Fruit fly (Drosophila melanogaster) whole organism, prepupa: Measurements from ENCODE around the gene Reps.

ENCODE experiments used
- CG10631 ChIP-seq: fragments of 200-800 bp; sonication (Bioruptor generic); optimal IDR thresholded peaks from 2 replicates; lab custom pipeline; 2016; ENCODE audit warnings: missing biosample characterization, missing genetic modification characterization
- CG11294 ChIP-seq: fragments of 200-800 bp; sonication (Bioruptor generic); IDR thresholded peaks from 2 replicates; pipeline ENCODE4 v1.3.6; 2022; ENCODE audit warnings: missing biosample characterization, missing genetic modification characterization
- CG11762 ChIP-seq: fragments of 200-800 bp; sonication (Bioruptor generic); optimal IDR thresholded peaks from 3 replicates; lab custom pipeline; 2016; ENCODE audit warnings: missing biosample characterization, missing genetic modification characterization; ENCODE audit not compliant: insufficient read depth
- CG15336 ChIP-seq: fragments of 200-800 bp; sonication (Bioruptor generic); IDR thresholded peaks from 2 replicates; pipeline ENCODE4 v1.3.6; 2022; ENCODE audit warnings: missing biosample characterization, missing genetic modification characterization
- CG1621 ChIP-seq: fragments of 200-800 bp; sonication (Bioruptor generic); optimal IDR thresholded peaks from 3 replicates; lab custom pipeline; 2018; ENCODE audit warnings: missing biosample characterization, mild to moderate bottlenecking, missing genetic modification characterization
- CG3032 ChIP-seq: fragments of 200-800 bp; optimal IDR thresholded peaks from 2 replicates; lab custom pipeline; 2019; ENCODE audit warnings: missing biosample characterization, mild to moderate bottlenecking, missing genetic modification characterization, moderate library complexity
- CG31627 ChIP-seq: fragments of 200-800 bp; sonication (Bioruptor generic); optimal IDR thresholded peaks from 3 replicates; lab custom pipeline; 2016; ENCODE audit warnings: missing biosample characterization, missing genetic modification characterization
- CG32006 ChIP-seq: fragments of 200-800 bp; sonication (Bioruptor generic); optimal IDR thresholded peaks from 3 replicates; lab custom pipeline; 2017; ENCODE audit warnings: missing biosample characterization, mild to moderate bottlenecking, missing genetic modification characterization
- CG34406 ChIP-seq: fragments of 200-800 bp; sonication (Bioruptor generic); optimal IDR thresholded peaks from 3 replicates; lab custom pipeline; 2016; ENCODE audit warnings: missing biosample characterization, missing genetic modification characterization
- CG3919 ChIP-seq: fragments of 200-800 bp; sonication (Bioruptor generic); optimal IDR thresholded peaks from 3 replicates; lab custom pipeline; 2016; ENCODE audit warnings: missing biosample characterization, missing genetic modification characterization
- CG4318 ChIP-seq: fragments of 200-800 bp; sonication (Bioruptor generic); optimal IDR thresholded peaks from 3 replicates; lab custom pipeline; 2017; ENCODE audit warnings: missing biosample characterization, mild to moderate bottlenecking, missing genetic modification characterization
- CG6163 ChIP-seq: fragments of 200-800 bp; sonication (Bioruptor generic); IDR thresholded peaks from 3 replicates; pipeline ENCODE4 v1.3.6; 2022; ENCODE audit warnings: missing biosample characterization, missing genetic modification characterization
- CG6854 ChIP-seq: fragments of 200-800 bp; sonication (Bioruptor generic); optimal IDR thresholded peaks from 2 replicates; lab custom pipeline; 2017; ENCODE audit warnings: missing biosample characterization, mild to moderate bottlenecking, missing genetic modification characterization
- CG7368 ChIP-seq: fragments of 200-800 bp; sonication (Bioruptor generic); optimal IDR thresholded peaks from 3 replicates; lab custom pipeline; 2016; ENCODE audit warnings: missing biosample characterization, missing genetic modification characterization
- CG8119 ChIP-seq: fragments of 200-800 bp; sonication (Bioruptor generic); IDR thresholded peaks from 3 replicates; pipeline ENCODE4 v1.3.6; 2022; ENCODE audit warnings: missing biosample characterization, missing genetic modification characterization
- CG8319 ChIP-seq: fragments of 200-800 bp; sonication (Bioruptor generic); optimal IDR thresholded peaks from 3 replicates; lab custom pipeline; 2016; ENCODE audit warnings: missing biosample characterization, missing genetic modification characterization
- CG8632 ChIP-seq: fragments of 200-800 bp; sonication (Bioruptor generic); optimal IDR thresholded peaks from 3 replicates; lab custom pipeline; 2016; ENCODE audit warnings: missing biosample characterization, missing genetic modification characterization
- CG9139 ChIP-seq: fragments of 200-800 bp; sonication (Bioruptor generic); optimal IDR thresholded peaks from 3 replicates; lab custom pipeline; 2017; ENCODE audit warnings: missing biosample characterization, mild to moderate bottlenecking, missing genetic modification characterization
- Eip78C ChIP-seq: fragments of 200-800 bp; sonication (Bioruptor generic); peaks from one replicate; lab custom pipeline; 2016; ENCODE audit warnings: missing biosample characterization, missing genetic modification characterization
- Eip93F ChIP-seq: fragments of 200-800 bp; sonication (Bioruptor generic); optimal IDR thresholded peaks from 2 replicates; lab custom pipeline; 2016; ENCODE audit warnings: missing biosample characterization, mild to moderate bottlenecking, missing genetic modification characterization
- Ets21C ChIP-seq: fragments of 200-800 bp; sonication (Bioruptor generic); optimal IDR thresholded peaks from 3 replicates; lab custom pipeline; 2016; ENCODE audit warnings: missing biosample characterization, missing genetic modification characterization
- Ets96B ChIP-seq: fragments of 200-800 bp; optimal IDR thresholded peaks from 2 replicates; lab custom pipeline; 2019; ENCODE audit warnings: missing biosample characterization, mild to moderate bottlenecking, missing genetic modification characterization, moderate library complexity
- Gug ChIP-seq: fragments of 200-800 bp; sonication (Bioruptor generic); IDR thresholded peaks from 2 replicates; pipeline ENCODE4 v1.3.6; 2022; ENCODE audit warnings: missing biosample characterization, missing genetic modification characterization
- Hr39 ChIP-seq: fragments of 200-800 bp; sonication (Bioruptor generic); optimal IDR thresholded peaks from 2 replicates; lab custom pipeline; 2016; ENCODE audit warnings: missing biosample characterization, missing genetic modification characterization
- Hr4 ChIP-seq: fragments of 200-800 bp; sonication (Bioruptor generic); optimal IDR thresholded peaks from 3 replicates; lab custom pipeline; 2016; ENCODE audit warnings: missing biosample characterization, missing genetic modification characterization
- Lpt ChIP-seq: fragments of 200-800 bp; sonication (Bioruptor generic); optimal IDR thresholded peaks from 3 replicates; lab custom pipeline; 2016; ENCODE audit warnings: missing biosample characterization, missing genetic modification characterization
- Met ChIP-seq: fragments of 200-800 bp; sonication (Bioruptor generic); optimal IDR thresholded peaks from 3 replicates; lab custom pipeline; 2016; ENCODE audit warnings: missing biosample characterization, missing genetic modification characterization
- OdsH ChIP-seq: fragments of 200-800 bp; sonication (Bioruptor generic); optimal IDR thresholded peaks from 3 replicates; lab custom pipeline; 2016; ENCODE audit warnings: missing biosample characterization, missing genetic modification characterization
- Smox ChIP-seq: fragments of 200-800 bp; sonication (Bioruptor generic); optimal IDR thresholded peaks from 3 replicates; lab custom pipeline; 2016; ENCODE audit warnings: missing biosample characterization, missing genetic modification characterization
- Sox102F ChIP-seq: fragments of 200-800 bp; sonication (Bioruptor generic); optimal IDR thresholded peaks from 2 replicates; lab custom pipeline; 2016; ENCODE audit warnings: missing biosample characterization, mild to moderate bottlenecking, missing genetic modification characterization
- Sox14 ChIP-seq: fragments of 200-800 bp; sonication (Bioruptor generic); optimal IDR thresholded peaks from 3 replicates; lab custom pipeline; 2016; ENCODE audit warnings: missing biosample characterization, missing genetic modification characterization
- Sox15 ChIP-seq: fragments of 200-800 bp; sonication (Bioruptor generic); optimal IDR thresholded peaks from 3 replicates; lab custom pipeline; 2016; ENCODE audit warnings: missing biosample characterization, missing genetic modification characterization
- achi ChIP-seq: fragments of 200-800 bp; sonication (Bioruptor generic); optimal IDR thresholded peaks from 3 replicates; lab custom pipeline; 2016; ENCODE audit warnings: missing biosample characterization, missing genetic modification characterization
- acj6 ChIP-seq: fragments of 200-800 bp; sonication (Bioruptor generic); optimal IDR thresholded peaks from 3 replicates; lab custom pipeline; 2016; ENCODE audit warnings: missing biosample characterization, missing genetic modification characterization
- cyc ChIP-seq: fragments of 200-800 bp; sonication (Bioruptor generic); optimal IDR thresholded peaks from 3 replicates; lab custom pipeline; 2016; ENCODE audit warnings: missing biosample characterization, missing genetic modification characterization
- dac ChIP-seq: fragments of 200-800 bp; sonication (Bioruptor generic); optimal IDR thresholded peaks from 2 replicates; lab custom pipeline; 2017; ENCODE audit warnings: missing biosample characterization, mild to moderate bottlenecking, missing genetic modification characterization
- dsx ChIP-seq: fragments of 200-800 bp; optimal IDR thresholded peaks from 3 replicates; lab custom pipeline; 2019; ENCODE audit warnings: missing biosample characterization, mild to moderate bottlenecking, missing genetic modification characterization, moderate library complexity; ENCODE audit not compliant: poor library complexity, severe bottlenecking
- eg ChIP-seq: fragments of 200-800 bp; sonication (Bioruptor generic); IDR thresholded peaks from 3 replicates; pipeline ENCODE4 v1.3.6; 2022; ENCODE audit warnings: missing biosample characterization, missing genetic modification characterization
- esn ChIP-seq: fragments of 200-800 bp; sonication (Bioruptor generic); optimal IDR thresholded peaks from 2 replicates; lab custom pipeline; 2016; ENCODE audit warnings: missing biosample characterization, mild to moderate bottlenecking, missing genetic modification characterization, moderate library complexity
- fd85E ChIP-seq: fragments of 200-800 bp; sonication (Bioruptor generic); optimal IDR thresholded peaks from 3 replicates; lab custom pipeline; 2016; ENCODE audit warnings: missing biosample characterization, missing genetic modification characterization
- fkh ChIP-seq: fragments of 200-800 bp; sonication (Bioruptor generic); optimal IDR thresholded peaks from 3 replicates; lab custom pipeline; 2017; ENCODE audit warnings: missing biosample characterization, mild to moderate bottlenecking, missing genetic modification characterization, moderate library complexity
- lz ChIP-seq: fragments of 200-800 bp; sonication (Bioruptor generic); optimal IDR thresholded peaks from 3 replicates; lab custom pipeline; 2016; ENCODE audit warnings: missing biosample characterization, missing genetic modification characterization
- net ChIP-seq: fragments of 200-800 bp; sonication (Bioruptor generic); optimal IDR thresholded peaks from 3 replicates; lab custom pipeline; 2016; ENCODE audit warnings: missing biosample characterization, missing genetic modification characterization
- salr ChIP-seq, 2 experiments: fragments of 200-800 bp; sonication (Bioruptor generic); optimal IDR thresholded peaks; 3 replicates each; lab custom pipeline; 2016 to 2018; ENCODE audit warnings: missing biosample characterization in 2 of 2, missing genetic modification characterization in 2 of 2, mild to moderate bottlenecking in 1 of 2
- spab ChIP-seq: fragments of 200-800 bp; sonication (Bioruptor generic); optimal IDR thresholded peaks from 2 replicates; lab custom pipeline; 2017; ENCODE audit warnings: missing biosample characterization, mild to moderate bottlenecking, missing genetic modification characterization, missing genetic modification reagents
- ss ChIP-seq, 2 experiments: fragments of 200-800 bp; sonication (Bioruptor generic); optimal IDR thresholded peaks; 2 replicates in 1 of 2; 3 replicates in 1 of 2; lab custom pipeline; 2017 to 2018; ENCODE audit warnings: mild to moderate bottlenecking in 2 of 2, missing biosample characterization in 2 of 2, missing genetic modification characterization in 2 of 2, moderate library complexity in 1 of 2
- topi ChIP-seq: fragments of 200-800 bp; sonication (Bioruptor generic); optimal IDR thresholded peaks from 3 replicates; lab custom pipeline; 2016; ENCODE audit warnings: missing biosample characterization, missing genetic modification characterization
- vri ChIP-seq: fragments of 200-800 bp; sonication (Bioruptor generic); optimal IDR thresholded peaks from 3 replicates; lab custom pipeline; 2016; ENCODE audit warnings: missing biosample characterization, mild to moderate bottlenecking, missing genetic modification characterization

Reps gene

DNA sequence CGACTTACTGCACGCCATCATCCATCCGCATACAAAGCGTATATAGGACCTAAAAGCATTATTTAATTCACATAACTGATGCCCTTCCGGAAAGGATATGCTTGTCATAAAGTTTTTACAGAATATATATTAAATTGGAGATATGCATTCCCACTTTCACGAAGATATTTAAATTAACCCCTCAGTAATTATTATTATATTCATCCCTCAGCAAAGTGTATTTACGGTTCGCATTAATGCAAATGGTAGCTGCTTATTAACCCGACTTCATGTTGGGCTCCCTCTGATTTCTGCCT, 54.0 kb downstream of the Reps start (continued):
- TF ChIP-seq CG8632, result peak; percentile 80
- peak; percentile 16 for TF ChIP-seq esn (GFP tag; lab: Kevin White, UChicago)
- peak; percentile 26 for TF ChIP-seq topi (GFP tag; lab: Kevin White, UChicago)
- peak; percentile 13; the same call in 1 of the 2 replicates for TF ChIP-seq Gug
- peak; percentile 9 for TF ChIP-seq CG11762 (GFP tag; lab: Kevin White, UChicago)
- peak; percentile 83 for TF ChIP-seq Eip78C
- peak; percentile 34; the same call in 1 of the 2 replicates for TF ChIP-seq CG15336 (GFP tag; lab: Robert Waterston, UW)
- no peak for TF ChIP-seq CG4318 (GFP tag; lab: Kevin White, UChicago)
- peak; percentile 31 for TF ChIP-seq CG3919 (GFP tag; lab: Kevin White, UChicago)

- TF ChIP-seq vri (GFP tag; lab: Kevin White, UChicago) (no peak), CG1621 (tag; lab: Kevin White, UChicago) (peak; percentile 40), Sox15 (GFP tag; lab: Kevin White, UChicago) (peak; percentile 12), CG8119 (no peak), CG32006 (GFP tag; lab: Kevin White, UChicago) (no peak), Eip93F (GFP tag; lab: Kevin White, UChicago) (no peak), net (GFP tag; lab: Kevin White, UChicago) (no peak), Sox102F (peak; percentile 31), CG3032 (tag; lab: Kevin White, UChicago) (peak; percentile 54), fkh (no peak), Smox (GFP tag; lab: Kevin White, UChicago) (peak; percentile 22), acj6 (GFP tag; lab: Kevin White, UChicago) (peak; percentile 31), CG34406 (GFP tag; lab: Kevin White, UChicago) (peak; percentile 43), spab (GFP tag; lab: Kevin White, UChicago) (no peak), Hr4 (GFP tag; lab: Kevin White, UChicago) (no peak), CG10631 (peak; percentile 17), Hr39 (GFP tag; lab: Kevin White, UChicago) (peak; percentile 32), CG31627 (peak; percentile 23), CG8319 (GFP tag; lab: Kevin White, UChicago) (peak; percentile 33), Gug (no peak), Ets96B (peak; percentile 54), Sox14 (GFP tag; lab: Kevin White, UChicago) (peak; percentile 22), cyc (no peak), fd85E (no peak), CG9139 (GFP tag; lab: Kevin White, UChicago) (peak; percentile 24), CG4318 (GFP tag; lab: Kevin White, UChicago) (no peak), eg (GFP tag; lab: Robert Waterston, UW) (0 out of 3 replicates have a peak, but pooled peaks have one; percentile 25), Ets21C (GFP tag; lab: Kevin White, UChicago) (no peak), CG3919 (GFP tag; lab: Kevin White, UChicago) (peak; percentile 37), CG7368 (GFP tag; lab: Kevin White, UChicago) (no peak), dac (GFP tag; lab: Kevin White, UChicago) (no peak), CG6854 (GFP tag; lab: Kevin White, UChicago) (no peak), lz (GFP tag; lab: Kevin White, UChicago) (peak; percentile 15), dsx (GFP tag; lab: Kevin White, UChicago) (peak; percentile 26), topi (GFP tag; lab: Kevin White, UChicago) (no peak), esn (GFP tag; lab: Kevin White, UChicago) (peak; percentile 31), Lpt (GFP tag; lab: Kevin White, UChicago) (no peak), Met (GFP tag; lab: Kevin White, UChicago) (peak; percentile 54), CG6163 (GFP tag; lab: Robert Waterston, UW) (peak; percentile 16; the same call in 1 of the 3 replicates), Eip78C (peak; percentile 91), ss (GFP tag; optimal IDR thresholded peaks at IDR 0.05; lab: Kevin White, UChicago) (peak in 1 of 2 experiments; percentile 96), OdsH (GFP tag; lab: Kevin White, UChicago) (peak; percentile 37), achi (GFP tag; lab: Kevin White, UChicago) (no peak), CG11294 (GFP tag; lab: Robert Waterston, UW) (no peak), salr (GFP tag; optimal IDR thresholded peaks at IDR 0.05; lab: Kevin White, UChicago) (no peak)
Observed at dm6 chr2L:11051644-11052492, 54.6 kb downstream of the Reps start.
